Fruit fly (Drosophila melanogaster): Measurements from ENCODE around the gene Ada1-1.
"Not testable (repeated sequence)": the region's sequence is repeated elsewhere in the genome, so short reads cannot be mapped to it uniquely, and the experiment has no call there.

The Ada1-1 gene

DNA sequence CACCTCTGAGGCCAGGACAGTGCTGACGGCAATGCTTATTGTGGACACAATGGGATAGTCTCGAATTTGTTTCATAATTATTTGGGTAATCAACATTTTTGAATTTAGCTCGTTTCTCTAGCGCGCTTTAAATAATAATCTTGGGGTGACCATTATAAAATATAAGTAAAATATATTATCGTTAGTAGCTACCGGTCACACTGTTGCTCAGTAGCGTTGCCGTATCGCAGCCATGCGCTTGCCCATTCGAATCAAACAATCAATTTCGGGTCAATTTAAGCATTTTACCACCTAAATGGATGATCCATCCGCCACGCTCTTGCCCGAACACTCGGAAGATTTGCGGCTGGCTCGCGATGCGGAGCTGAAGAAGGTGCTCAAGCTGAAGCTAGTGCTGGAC is 6.9 kb upstream of the Ada1-1 start, which contains the start of the genes zuc and dgt2:
Gene zuc, minus strand, starts transcription at position 154 of the 400 bp plus-strand sequence.
Gene dgt2, plus strand, starts transcription at position 208 of the 400 bp plus-strand sequence.
- TF ChIP-seq CG7045 (GFP tag; optimal IDR thresholded peaks at IDR 0.05) (no peak), CG11617 (GFP tag; optimal IDR thresholded peaks at IDR 0.05) (no peak), CG14711 (tag; optimal IDR thresholded peaks at IDR 0.05) (no peak), bab1 (GFP tag; optimal IDR thresholded peaks at IDR 0.05) (no peak), CG12768 (GFP tag; optimal IDR thresholded peaks at IDR 0.05) (no peak), CG33017 (tag; optimal IDR thresholded peaks at IDR 0.05) (no peak), pad (GFP tag; optimal IDR thresholded peaks at IDR 0.05) (no peak), Hr96 (GFP tag; optimal IDR thresholded peaks at IDR 0.05) (no peak), CG5204 (GFP tag; optimal IDR thresholded peaks at IDR 0.05) (no peak), CG7101 (tag; optimal IDR thresholded peaks at IDR 0.05) (no peak), toe (GFP tag; optimal IDR thresholded peaks at IDR 0.05) (no peak), cnc (optimal IDR thresholded peaks at IDR 0.05) (no peak), ovo (GFP tag; optimal IDR thresholded peaks at IDR 0.05) (no peak), Crg-1 (GFP tag; optimal IDR thresholded peaks at IDR 0.05) (no peak), cic (GFP tag; optimal IDR thresholded peaks at IDR 0.05) (no peak), tj (GFP tag; optimal IDR thresholded peaks at IDR 0.05) (no peak), kay (GFP tag; ENCODE audit: borderline replicate concordance) (no peak), Mnt (GFP tag; optimal IDR thresholded peaks at IDR 0.05) (no peak)

DNA sequence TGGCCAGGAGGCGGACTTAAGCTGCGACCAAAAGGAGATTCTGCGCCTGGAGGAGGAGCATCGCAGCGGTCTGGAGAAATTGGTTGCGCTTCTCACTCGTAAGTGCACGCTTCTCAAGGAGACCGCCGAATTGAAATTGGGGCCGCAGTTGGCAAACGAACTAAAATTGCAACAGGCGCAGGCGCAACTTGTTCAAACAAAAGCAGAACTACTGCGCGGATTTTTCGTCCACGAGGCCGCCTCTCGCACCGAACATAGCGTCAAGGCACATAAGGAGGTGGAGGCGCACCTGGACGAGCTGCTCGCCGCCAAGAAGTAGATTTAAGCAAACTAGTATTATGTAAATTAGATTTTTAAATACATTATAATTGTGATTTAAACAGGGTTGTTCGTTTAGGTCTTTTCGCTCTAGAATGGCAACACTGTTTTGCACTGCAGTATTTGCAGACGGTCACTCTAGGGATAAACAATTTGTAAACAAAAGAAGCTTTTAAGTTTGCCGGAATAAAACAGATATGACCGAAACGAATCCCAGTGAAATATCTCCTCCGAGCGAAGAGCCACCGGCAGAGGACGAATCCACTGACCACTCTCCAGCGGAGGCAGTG is 6.0 kb upstream of the Ada1-1 start, which contains the start of gene escl:
Gene escl, plus strand, starts transcription at position 470 of the 608 bp plus-strand sequence.
- TF ChIP-seq CG14711 (tag; optimal IDR thresholded peaks at IDR 0.05) (peak; percentile 89), Clk (GFP tag; optimal IDR thresholded peaks at IDR 0.05) (no peak), CG5204 (GFP tag; optimal IDR thresholded peaks at IDR 0.05) (no peak), CG11617 (GFP tag; optimal IDR thresholded peaks at IDR 0.05) (peak; percentile 3), tj (GFP tag; optimal IDR thresholded peaks at IDR 0.05) (no peak)

DNA sequence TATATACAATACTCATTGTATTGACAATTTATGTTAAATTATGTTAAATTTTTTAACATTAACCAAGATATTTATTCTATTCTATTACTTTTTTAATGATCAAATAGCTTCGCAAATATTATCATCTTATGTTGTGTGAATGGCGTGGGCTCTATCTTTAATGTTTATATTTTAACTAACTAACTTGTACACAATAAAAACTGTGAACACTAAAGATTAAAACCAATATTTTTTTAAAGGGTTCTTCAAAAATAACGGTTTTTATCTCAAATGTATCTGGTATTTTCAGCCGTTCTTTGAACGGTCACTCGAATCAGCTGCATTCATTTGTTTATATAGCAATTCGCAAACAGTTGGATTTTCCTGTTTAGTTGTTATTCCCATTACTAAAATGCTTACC is 4.0 kb upstream of the Ada1-1 start, which contains the start of gene Ada1-2:
Gene Ada1-2, plus strand, starts transcription at position 301 of the 400 bp plus-strand sequence.
- TF ChIP-seq CG12768, pad, CG1620 (GFP tag; optimal IDR thresholded peaks at IDR 0.05): not testable (repeated sequence)

DNA sequence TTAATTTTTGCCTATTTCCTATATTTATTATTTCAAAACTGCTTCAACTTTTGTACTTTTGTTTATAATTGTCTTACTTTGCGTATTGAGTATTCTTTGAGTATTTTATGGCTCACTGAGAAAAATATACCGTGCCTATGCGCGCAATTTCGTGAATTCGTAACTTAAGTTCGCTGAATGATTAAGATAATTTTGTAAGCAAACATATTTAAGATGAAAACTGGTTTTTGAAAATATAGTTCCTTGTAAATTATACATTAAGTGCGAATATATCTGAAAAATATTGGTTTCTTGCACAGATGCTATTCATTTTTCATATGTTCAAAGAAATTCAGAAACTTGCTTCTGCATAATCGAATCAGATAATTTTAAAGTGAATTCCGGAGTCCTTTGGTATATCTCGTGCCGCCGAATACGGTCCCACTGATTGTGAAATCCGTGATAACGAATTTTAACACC is 1.2 kb upstream of the Ada1-1 start, which contains the start of the genes CG18789 and Qtzl:
Gene CG18789, minus strand, starts transcription at position 101 of the 459 bp plus-strand sequence.
Gene Qtzl, plus strand, starts transcription at position 409 of the 459 bp plus-strand sequence.
- TF ChIP-seq CG7045, toe, Crg-1 (GFP tag; optimal IDR thresholded peaks at IDR 0.05): not testable (repeated sequence)

DNA sequence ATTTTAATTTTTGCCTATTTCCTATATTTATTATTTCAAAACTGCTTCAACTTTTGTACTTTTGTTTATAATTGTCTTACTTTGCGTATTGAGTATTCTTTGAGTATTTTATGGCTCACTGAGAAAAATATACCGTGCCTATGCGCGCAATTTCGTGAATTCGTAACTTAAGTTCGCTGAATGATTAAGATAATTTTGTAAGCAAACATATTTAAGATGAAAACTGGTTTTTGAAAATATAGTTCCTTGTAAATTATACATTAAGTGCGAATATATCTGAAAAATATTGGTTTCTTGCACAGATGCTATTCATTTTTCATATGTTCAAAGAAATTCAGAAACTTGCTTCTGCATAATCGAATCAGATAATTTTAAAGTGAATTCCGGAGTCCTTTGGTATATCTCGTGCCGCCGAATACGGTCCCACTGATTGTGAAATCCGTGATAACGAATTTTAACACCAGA is 2.7 kb downstream of the Ada1-1 start, which contains the start of the genes CG18787 and Nfs1:
Gene CG18787, minus strand, starts transcription at position 101 of the 465 bp plus-strand sequence.
Gene Nfs1, plus strand, starts transcription at position 415 of the 465 bp plus-strand sequence.
- not testable (repeated sequence) for TF ChIP-seq pad (GFP tag; optimal IDR thresholded peaks at IDR 0.05); CG7101 (tag; optimal IDR thresholded peaks at IDR 0.05); CG5204 (GFP tag; optimal IDR thresholded peaks at IDR 0.05)

DNA sequence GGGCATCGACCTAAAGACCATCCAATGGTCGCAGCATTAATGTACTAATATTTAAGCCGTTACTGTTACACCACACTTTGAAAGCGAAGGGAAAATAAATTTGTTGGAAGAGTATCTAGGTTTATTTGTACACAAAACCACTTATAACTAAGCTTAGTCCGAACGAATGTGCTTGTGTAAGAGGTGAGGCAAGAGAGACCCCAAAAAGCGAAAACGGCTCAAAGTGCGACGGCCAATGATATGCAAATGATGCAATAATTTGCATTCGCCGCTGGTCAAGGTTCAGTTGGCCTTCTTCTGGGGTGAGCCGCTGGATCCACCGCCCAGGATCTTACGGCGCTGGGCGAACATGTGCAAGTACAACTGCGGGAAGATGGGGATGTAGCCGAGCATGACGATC is 4.5 kb downstream of the Ada1-1 start:
- peak; percentile 42 for TF ChIP-seq tj (GFP tag; optimal IDR thresholded peaks at IDR 0.05)
- TF ChIP-seq CG11617 (GFP tag; optimal IDR thresholded peaks at IDR 0.05), result no peak
- peak; percentile 58 for TF ChIP-seq CG12768 (GFP tag; optimal IDR thresholded peaks at IDR 0.05)
- no peak for TF ChIP-seq pad (GFP tag; optimal IDR thresholded peaks at IDR 0.05)
- TF ChIP-seq ovo (GFP tag; optimal IDR thresholded peaks at IDR 0.05), result no peak

DNA sequence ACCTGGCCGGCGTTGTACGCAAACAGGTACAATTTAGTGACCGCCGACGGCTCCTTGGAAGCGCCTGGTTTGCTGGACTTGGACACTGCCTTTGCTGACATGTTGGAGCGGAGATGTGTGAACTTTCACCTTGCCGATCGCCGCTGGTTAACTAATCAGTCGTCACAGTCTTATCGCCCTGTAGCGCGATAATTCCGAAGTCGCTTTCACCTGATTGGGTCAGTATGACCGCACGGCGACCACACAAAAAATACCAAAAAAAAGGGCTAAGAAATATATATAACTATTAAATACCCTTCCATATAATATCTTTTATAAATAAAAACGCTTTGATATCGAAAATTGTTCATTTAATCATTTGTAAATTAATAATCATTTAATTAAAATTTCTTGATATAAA is 5.4 kb downstream of the Ada1-1 start, which contains the start of gene Hacd1:
Gene Hacd1, minus strand, starts transcription at position 216 of the 400 bp plus-strand sequence.
- no peak for TF ChIP-seq kay (GFP tag; ENCODE audit: borderline replicate concordance)
- TF ChIP-seq CG7045 (GFP tag; optimal IDR thresholded peaks at IDR 0.05), result peak; percentile 41
- peak; percentile 70 for TF ChIP-seq CG12768 (GFP tag; optimal IDR thresholded peaks at IDR 0.05)
- TF ChIP-seq Clk (GFP tag; optimal IDR thresholded peaks at IDR 0.05), result no peak
- TF ChIP-seq bab1 (GFP tag; optimal IDR thresholded peaks at IDR 0.05), result peak; percentile 38
- peak; percentile 69 for TF ChIP-seq cic (GFP tag; optimal IDR thresholded peaks at IDR 0.05)
- TF ChIP-seq Crg-1 (GFP tag; optimal IDR thresholded peaks at IDR 0.05), result no peak
- TF ChIP-seq cnc (optimal IDR thresholded peaks at IDR 0.05), result no peak
- peak; percentile 17 for TF ChIP-seq CG33017 (tag; optimal IDR thresholded peaks at IDR 0.05)
- no peak for TF ChIP-seq CG11617 (GFP tag; optimal IDR thresholded peaks at IDR 0.05)
- TF ChIP-seq CG1620 (GFP tag; optimal IDR thresholded peaks at IDR 0.05), result no peak
- TF ChIP-seq Mnt (GFP tag; optimal IDR thresholded peaks at IDR 0.05), result peak; percentile 5
